Fruit fly (Drosophila melanogaster): ENCODE measurements around the gene Hez.

dm6 chr3L:9847420-9847977 lies 47.0 kb downstream of the Hez start:
- no peak for TF ChIP-seq CG8478 (optimal IDR thresholded peaks at IDR 0.05)
- TF ChIP-seq CTCF (optimal IDR thresholded peaks at IDR 0.05), result no peak
